Worm (Caenorhabditis elegans): ENCODE measurements around the gene atf-6.

Gene atf-6

DNA sequence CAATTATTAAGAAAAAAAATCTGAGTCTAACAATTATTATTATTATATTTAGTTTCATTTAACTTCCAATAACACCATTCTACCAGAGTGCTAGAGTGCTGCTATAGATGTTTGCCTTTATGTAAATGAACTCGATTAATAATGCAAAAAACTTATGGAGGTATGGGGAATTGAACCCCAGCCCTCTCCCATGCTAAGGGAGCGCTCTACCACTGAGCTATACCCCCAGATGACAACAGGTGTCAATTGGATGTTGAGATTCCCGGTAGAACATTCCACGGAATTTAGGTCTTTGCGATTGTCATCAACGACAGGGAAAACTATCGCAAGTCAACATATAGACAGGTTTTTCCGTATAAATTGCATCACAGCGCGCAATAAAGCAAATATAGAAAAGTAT lies 22.7 kb upstream of the atf-6 start:
- no peak for TF ChIP-seq lin-11 (tag; optimal IDR thresholded peaks at IDR 0.05)
- TF ChIP-seq nhr-21 (tag; optimal IDR thresholded peaks at IDR 0.05): peak; percentile 83
- TF ChIP-seq peb-1 (tag; optimal IDR thresholded peaks at IDR 0.05): no peak
- TF ChIP-seq fos-1 (tag; optimal IDR thresholded peaks at IDR 0.05): peak; percentile 20
- TF ChIP-seq sma-3 (GFP tag; optimal IDR thresholded peaks at IDR 0.05): peak; percentile 62
- no peak for TF ChIP-seq unc-62 (GFP tag; optimal IDR thresholded peaks at IDR 0.05)
- peak; percentile 21 for TF ChIP-seq Y55F3AM.14 (GFP tag; optimal IDR thresholded peaks at IDR 0.05)
- TF ChIP-seq ceh-16 (tag; optimal IDR thresholded peaks at IDR 0.05): peak; percentile 15
- TF ChIP-seq F13H6.1 (tag; optimal IDR thresholded peaks at IDR 0.05): peak; percentile 70
- no peak for TF ChIP-seq nhr-25 (tag; optimal IDR thresholded peaks at IDR 0.05)
- TF ChIP-seq nhr-11 (tag; optimal IDR thresholded peaks at IDR 0.05): no peak
- TF ChIP-seq C34F6.9 (tag; optimal IDR thresholded peaks at IDR 0.05): no peak
- peak; percentile 73 for TF ChIP-seq sma-9 (GFP tag; optimal IDR thresholded peaks at IDR 0.05)
- TF ChIP-seq sma-9 (tag; optimal IDR thresholded peaks at IDR 0.05): no peak
- TF ChIP-seq snpc-4 (tag; optimal IDR thresholded peaks at IDR 0.05): no peak
- no peak for TF ChIP-seq nhr-12 (tag; optimal IDR thresholded peaks at IDR 0.05)
- no peak for TF ChIP-seq skn-1 (tag; optimal IDR thresholded peaks at IDR 0.05)
- no peak for TF ChIP-seq blmp-1 (tag; optimal IDR thresholded peaks at IDR 0.05; ENCODE audit: insufficient read depth)
- no peak for TF ChIP-seq nhr-77 (tag; optimal IDR thresholded peaks at IDR 0.05)
- no peak for TF ChIP-seq nhr-237 (tag; optimal IDR thresholded peaks at IDR 0.05)
- TF ChIP-seq mab-5 (tag; optimal IDR thresholded peaks at IDR 0.05): no peak
- peak; percentile 47 for TF ChIP-seq sem-4 (tag; optimal IDR thresholded peaks at IDR 0.05)
- TF ChIP-seq nhr-129 (tag; optimal IDR thresholded peaks at IDR 0.05): peak; percentile 84
- TF ChIP-seq crh-2 (tag; optimal IDR thresholded peaks at IDR 0.05): peak; percentile 50
- peak; percentile 19 for TF ChIP-seq nhr-6 (tag; optimal IDR thresholded peaks at IDR 0.05)
- peak; percentile 43 for TF ChIP-seq gmeb-1 (tag; optimal IDR thresholded peaks at IDR 0.05)
- peak; percentile 56 for TF ChIP-seq egl-27 (tag; optimal IDR thresholded peaks at IDR 0.05)
- TF ChIP-seq lin-13 (GFP tag; optimal IDR thresholded peaks at IDR 0.05): peak; percentile 47
- peak; percentile 11 for TF ChIP-seq ztf-4 (tag; optimal IDR thresholded peaks at IDR 0.05)
- peak in 1 of 2 experiments; percentile 57 for TF ChIP-seq lsy-2 (tag; optimal IDR thresholded peaks at IDR 0.05)

DNA sequence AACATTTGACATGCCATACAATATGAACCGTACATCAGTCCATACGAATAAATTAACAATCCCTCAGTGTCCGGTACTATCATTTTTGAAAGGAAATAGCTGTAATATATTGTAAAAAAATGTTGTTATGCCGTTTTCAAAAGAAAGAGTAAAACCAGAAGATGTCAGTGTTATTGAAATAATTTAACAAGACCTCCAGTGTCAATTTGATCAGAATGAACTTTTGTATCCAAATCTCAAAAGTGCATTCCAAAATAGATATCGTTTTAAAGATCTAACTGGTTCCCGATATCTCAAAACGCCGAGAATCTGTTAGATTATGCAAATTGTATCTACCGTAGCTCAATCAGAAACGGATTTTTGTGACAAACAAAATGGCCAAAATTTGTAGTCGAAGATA lies 19.2 kb upstream of the atf-6 start, which contains the start of gene odr-7:
TSS of gene odr-7 (minus strand) at position 101 of the 400 bp plus-strand sequence.
- TF ChIP-seq nhr-6 (tag; optimal IDR thresholded peaks at IDR 0.05) (no peak), aly-2 (tag; optimal IDR thresholded peaks at IDR 0.05) (no peak), lin-11 (tag; optimal IDR thresholded peaks at IDR 0.05) (no peak), lin-13 (GFP tag; optimal IDR thresholded peaks at IDR 0.05) (no peak), nhr-12 (tag; optimal IDR thresholded peaks at IDR 0.05) (no peak), ZK546.5 (tag; optimal IDR thresholded peaks at IDR 0.05) (no peak), crh-2 (tag; optimal IDR thresholded peaks at IDR 0.05) (no peak), dmd-4 (tag; optimal IDR thresholded peaks at IDR 0.05) (no peak), Y55F3AM.14 (GFP tag; optimal IDR thresholded peaks at IDR 0.05) (no peak), unc-55 (GFP tag; optimal IDR thresholded peaks at IDR 0.05) (no peak)

DNA sequence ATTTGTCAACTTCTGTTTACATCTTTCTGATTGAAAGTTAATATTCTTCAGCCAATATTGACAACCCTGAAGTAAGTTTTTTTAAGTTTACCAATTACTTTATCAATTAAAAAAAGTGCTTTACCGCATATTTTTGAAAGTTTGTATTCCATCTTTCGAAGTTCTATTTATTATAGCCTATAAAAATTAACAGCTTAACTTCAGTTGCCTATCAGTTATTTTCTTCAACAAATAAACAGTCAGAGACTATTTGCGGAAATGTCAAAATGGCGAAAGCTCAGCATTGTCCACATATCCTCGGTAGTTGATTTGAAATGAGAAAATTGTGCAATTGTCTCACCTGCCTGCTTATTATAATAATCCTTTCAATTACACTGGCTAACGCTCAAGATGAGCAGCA lies 17.2 kb upstream of the atf-6 start, which contains the start of gene T18D3.5:
TSS of gene T18D3.5 (plus strand) at position 301 of the 400 bp plus-strand sequence.
- no peak for TF ChIP-seq ztf-1 (GFP tag; conservative IDR thresholded peaks at IDR 0.05)
- no peak for TF ChIP-seq R02D3.7 (tag; optimal IDR thresholded peaks at IDR 0.05)
- no peak for TF ChIP-seq ama-1 (optimal IDR thresholded peaks at IDR 0.05)
- TF ChIP-seq nhr-129 (tag; optimal IDR thresholded peaks at IDR 0.05): no peak
- TF ChIP-seq crh-2 (tag; optimal IDR thresholded peaks at IDR 0.05): no peak
- TF ChIP-seq snpc-4 (tag; optimal IDR thresholded peaks at IDR 0.05): no peak
- no peak for TF ChIP-seq fos-1 (tag; optimal IDR thresholded peaks at IDR 0.05)
- TF ChIP-seq nhr-12 (tag; optimal IDR thresholded peaks at IDR 0.05): no peak
- TF ChIP-seq lsy-2 (tag; optimal IDR thresholded peaks at IDR 0.05): no peak
- TF ChIP-seq nhr-237 (tag; optimal IDR thresholded peaks at IDR 0.05): no peak
- no peak for TF ChIP-seq sma-9 (GFP tag; optimal IDR thresholded peaks at IDR 0.05)
- no peak for TF ChIP-seq sma-9 (tag; optimal IDR thresholded peaks at IDR 0.05)
- TF ChIP-seq elt-1 (tag; optimal IDR thresholded peaks at IDR 0.05): no peak
- no peak for TF ChIP-seq peb-1 (tag; optimal IDR thresholded peaks at IDR 0.05)

DNA sequence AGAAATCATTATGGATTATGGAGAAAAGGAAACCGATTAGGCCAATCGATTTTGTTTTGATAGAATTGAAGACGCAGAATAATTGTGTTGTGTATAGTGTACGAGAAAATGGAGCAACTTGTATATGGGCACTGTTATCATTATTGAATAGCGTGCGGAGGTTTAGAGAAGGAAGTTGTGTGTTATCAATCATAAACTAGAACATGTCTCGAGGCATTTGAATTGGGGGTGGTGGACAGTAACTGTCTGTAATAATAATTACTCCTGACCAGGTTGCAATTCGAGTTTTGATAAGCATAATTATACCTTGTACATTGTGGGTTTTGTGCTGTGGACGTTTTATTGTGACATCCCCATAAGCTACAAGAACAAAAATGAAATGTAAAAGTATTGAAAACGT lies 14.0 kb upstream of the atf-6 start, which contains the start of gene cdf-2:
TSS of gene cdf-2 (minus strand) at position 149 of the 400 bp plus-strand sequence.
- TF ChIP-seq fos-1 (tag; optimal IDR thresholded peaks at IDR 0.05): peak; percentile 46
- TF ChIP-seq sma-9 (GFP tag; optimal IDR thresholded peaks at IDR 0.05): peak; percentile 38
- TF ChIP-seq sma-9 (tag; optimal IDR thresholded peaks at IDR 0.05): no peak
- no peak for TF ChIP-seq skn-1 (tag; optimal IDR thresholded peaks at IDR 0.05)
- no peak for TF ChIP-seq R02D3.7 (tag; optimal IDR thresholded peaks at IDR 0.05)
- TF ChIP-seq mdl-1 (tag; optimal IDR thresholded peaks at IDR 0.05): no peak
